Worm (Caenorhabditis elegans) whole organism, L2 larva: Measurements from ENCODE around the gene phat-6.

Experiments used
- ZK546.5 ChIP-seq: sonication (generic microtip); optimal IDR thresholded peaks from 2 replicates; lab custom pipeline; 2017; ENCODE audit warnings: missing biosample characterization, missing genetic modification characterization
- ama-1 ChIP-seq: fragments of 150-350 bp; optimal IDR thresholded peaks from 2 replicates; lab custom pipeline; 2018; ENCODE audit warnings: inconsistent platforms
- blmp-1 ChIP-seq: sonication (generic microtip); optimal IDR thresholded peaks from 2 replicates; lab custom pipeline; 2017; ENCODE audit warnings: missing genetic modification characterization, mild to moderate bottlenecking, missing compliant biosample characterization, antibody characterized with exemption, moderate library complexity; ENCODE audit not compliant: insufficient read depth
- elt-3 ChIP-seq: sonication (generic microtip); optimal IDR thresholded peaks from 2 replicates; lab custom pipeline; 2017; ENCODE audit warnings: missing biosample characterization, missing genetic modification characterization
- fos-1 ChIP-seq: fragments of 150-350 bp; optimal IDR thresholded peaks from 2 replicates; lab custom pipeline; 2014; ENCODE audit warnings: missing biosample characterization, missing genetic modification characterization
- lin-13 ChIP-seq: fragments of 150-350 bp; optimal IDR thresholded peaks from 2 replicates; lab custom pipeline; 2014; ENCODE audit warnings: missing biosample characterization, missing genetic modification reagents, missing genetic modification characterization
- lin-39 ChIP-seq: fragments of 150-350 bp; optimal IDR thresholded peaks from 2 replicates; lab custom pipeline; 2014; ENCODE audit warnings: missing biosample characterization, missing genetic modification reagents, missing genetic modification characterization
- mbf-1 ChIP-seq: sonication (generic microtip); optimal IDR thresholded peaks from 2 replicates; lab custom pipeline; 2017; ENCODE audit warnings: missing biosample characterization, missing genetic modification characterization
- mdl-1 ChIP-seq, 2 experiments: fragments of 150-350 bp in 1 of 2; sonication (generic microtip) in 1 of 2; optimal IDR thresholded peaks; 2 replicates each; lab custom pipeline; 2017; ENCODE audit warnings: missing biosample characterization in 2 of 2, missing genetic modification characterization in 2 of 2
- nhr-237 ChIP-seq: fragments of 150-350 bp; optimal IDR thresholded peaks from 2 replicates; lab custom pipeline; 2014; ENCODE audit warnings: missing biosample characterization, missing genetic modification characterization
- nhr-6 ChIP-seq: fragments of 150-350 bp; optimal IDR thresholded peaks from 2 replicates; lab custom pipeline; 2014; ENCODE audit warnings: missing biosample characterization, missing genetic modification characterization
- skn-1 ChIP-seq: sonication (generic microtip); optimal IDR thresholded peaks from 2 replicates; lab custom pipeline; 2017; ENCODE audit warnings: missing biosample characterization, missing genetic modification characterization
- ztf-11 ChIP-seq: sonication (generic microtip); optimal IDR thresholded peaks from 2 replicates; lab custom pipeline; 2017; ENCODE audit warnings: missing biosample characterization, missing genetic modification characterization

- TF ChIP-seq ama-1 (lab: Kevin White, UChicago) (no peak), nhr-6 (tag; lab: Kevin White, UChicago) (no peak), skn-1 (tag; lab: Kevin White, UChicago) (no peak), ZK546.5 (tag; lab: Kevin White, UChicago) (no peak), elt-3 (tag; lab: Kevin White, UChicago) (no peak), blmp-1 (tag; lab: Kevin White, UChicago) (no peak), ztf-11 (no peak), fos-1 (tag; lab: Kevin White, UChicago) (no peak), mdl-1 (tag; optimal IDR thresholded peaks at IDR 0.05; lab: Kevin White, UChicago) (no peak), mbf-1 (tag; lab: Kevin White, UChicago) (no peak), lin-13 (GFP tag; lab: Kevin White, UChicago) (no peak), nhr-237 (no peak), lin-39 (tag; lab: Kevin White, UChicago) (no peak)
Observed at ce11 chrX:15175211-15175610, 19.0 kb downstream of the phat-6 start.
